Worm (Caenorhabditis elegans): ENCODE data around the gene F54B3.2.
A peak's percentile ranks its signal among the peaks of the same experiment; 100 is the strongest.

F54B3.2 gene

ce11 chrII:10271093-10271492, 1.1 kb upstream of the F54B3.2 start, which contains the start of gene F54B3.4:
F54B3.4 (minus strand) TSS chrII:10271193.
- TF ChIP-seq F26F4.8 (GFP tag; conservative IDR thresholded peaks at IDR 0.05) (no peak), hlh-30 (tag; optimal IDR thresholded peaks at IDR 0.05; ENCODE audit: insufficient read depth) (no peak), ceh-44 (GFP tag; IDR thresholded peaks at IDR 0.05) (no peak), zfp-2 (tag; optimal IDR thresholded peaks at IDR 0.05) (no peak)

ce11 chrII:10261261-10261660, 8.7 kb downstream of the F54B3.2 start:
- TF ChIP-seq unc-62 (GFP tag; optimal IDR thresholded peaks at IDR 0.05 in 1 of 2) (peak in 1 of 2 experiments; percentile 95), unc-62 (tag; optimal IDR thresholded peaks at IDR 0.05) (no peak), spr-3 (GFP tag; optimal IDR thresholded peaks at IDR 0.05) (no peak)

- TF ChIP-seq spr-3 (GFP tag; optimal IDR thresholded peaks at IDR 0.05) (no peak), F37D6.2 (tag; optimal IDR thresholded peaks at IDR 0.05) (no peak), aha-1 (tag) (peak; percentile 92)
These were observed 17.9 kb downstream of the F54B3.2 start for ce11 chrII:10252048-10252447.

ce11 chrII:10250966-10251365, 19.0 kb downstream of the F54B3.2 start, which contains the start of gene F54B3.1:
F54B3.1 (plus strand) TSS chrII:10251266.
- TF ChIP-seq lim-7 (GFP tag; IDR thresholded peaks at IDR 0.05): no peak
- TF ChIP-seq nhr-6 (tag; optimal IDR thresholded peaks at IDR 0.05): no peak
- no peak for TF ChIP-seq php-3 (GFP tag; IDR thresholded peaks at IDR 0.05)
- no peak for TF ChIP-seq hif-1 (tag; optimal IDR thresholded peaks at IDR 0.05)
- TF ChIP-seq F10B5.3 (tag; optimal IDR thresholded peaks at IDR 0.05): no peak
- no peak for TF ChIP-seq pqm-1 (tag; optimal IDR thresholded peaks at IDR 0.05)
- TF ChIP-seq ceh-62 (tag; optimal IDR thresholded peaks at IDR 0.05): no peak
- TF ChIP-seq D1046.2 (GFP tag; IDR thresholded peaks at IDR 0.05): no peak
- no peak for TF ChIP-seq nhr-102 (tag; optimal IDR thresholded peaks at IDR 0.05)
- no peak for TF ChIP-seq F26F4.8 (GFP tag; conservative IDR thresholded peaks at IDR 0.05)
- no peak for TF ChIP-seq ztf-7 (tag; optimal IDR thresholded peaks at IDR 0.05)
- no peak for TF ChIP-seq jun-1 (tag; optimal IDR thresholded peaks at IDR 0.05)
- no peak for TF ChIP-seq ama-1 (optimal IDR thresholded peaks at IDR 0.05)
- TF ChIP-seq nhr-10 (tag; optimal IDR thresholded peaks at IDR 0.05): no peak

ce11 chrII:10248355-10249041, 21.5 kb downstream of the F54B3.2 start, which contains the start of gene atad-3:
atad-3 (plus strand) TSS chrII:10248991.
- no peak for TF ChIP-seq sdz-12 (GFP tag; optimal IDR thresholded peaks at IDR 0.05)
- peak; percentile 95 for TF ChIP-seq egl-43 (GFP tag; IDR thresholded peaks at IDR 0.05)
- no peak for TF ChIP-seq unc-62 (GFP tag; optimal IDR thresholded peaks at IDR 0.05 in 1 of 2)
- no peak for TF ChIP-seq unc-62 (tag; optimal IDR thresholded peaks at IDR 0.05)
- TF ChIP-seq mxl-2 (GFP tag; conservative IDR thresholded peaks at IDR 0.05): peak; percentile 82
- TF ChIP-seq zip-11 (GFP tag; IDR thresholded peaks at IDR 0.05): no peak
- TF ChIP-seq lir-3 (tag; optimal IDR thresholded peaks at IDR 0.05): peak; percentile 26
- 0 out of 2 replicates have a peak, but pooled peaks have one; percentile 39 for TF ChIP-seq F44E2.7 (GFP tag; IDR thresholded peaks at IDR 0.05)
- no peak for TF ChIP-seq nhr-237 (tag; optimal IDR thresholded peaks at IDR 0.05)
- TF ChIP-seq daf-16 (GFP tag; optimal IDR thresholded peaks at IDR 0.05): peak in 1 of 2 experiments; percentile 37
- TF ChIP-seq daf-16 (tag; optimal IDR thresholded peaks at IDR 0.05): peak; percentile 24
- TF ChIP-seq unc-39 (tag; optimal IDR thresholded peaks at IDR 0.05): no peak
- TF ChIP-seq R02D3.7 (tag; optimal IDR thresholded peaks at IDR 0.05): no peak
- peak; percentile 81; the same call in 1 of the 2 replicates for TF ChIP-seq daf-19 (GFP tag; conservative IDR thresholded peaks at IDR 0.05)
- no peak for TF ChIP-seq ztf-11 (tag; optimal IDR thresholded peaks at IDR 0.05)
- peak; percentile 90 for TF ChIP-seq pha-4 (GFP tag; IDR thresholded peaks at IDR 0.05)
- TF ChIP-seq pha-4 (tag; optimal IDR thresholded peaks at IDR 0.05): peak; percentile 54
- TF ChIP-seq cey-2 (tag; optimal IDR thresholded peaks at IDR 0.05; ENCODE audit: borderline replicate concordance, insufficient read depth): no peak
- TF ChIP-seq lin-15B (tag; optimal IDR thresholded peaks at IDR 0.05): peak; percentile 33
- TF ChIP-seq pqm-1 (tag; optimal IDR thresholded peaks at IDR 0.05): no peak
- TF ChIP-seq egl-27 (tag; optimal IDR thresholded peaks at IDR 0.05): no peak
- no peak for TF ChIP-seq attf-4 (tag; optimal IDR thresholded peaks at IDR 0.05)
- TF ChIP-seq ceh-44 (GFP tag; IDR thresholded peaks at IDR 0.05): peak; percentile 98
- TF ChIP-seq nhr-10 (tag; optimal IDR thresholded peaks at IDR 0.05): peak; percentile 25
- peak; percentile 97 for TF ChIP-seq ceh-20 (GFP tag; IDR thresholded peaks at IDR 0.05)
- TF ChIP-seq nhr-48 (tag; optimal IDR thresholded peaks at IDR 0.05): peak; percentile 46
- no peak for TF ChIP-seq daf-12 (tag; optimal IDR thresholded peaks at IDR 0.05)
- TF ChIP-seq snpc-4 (tag; optimal IDR thresholded peaks at IDR 0.05): no peak

All from whole organism, L4 larva.